Fruit fly (Drosophila melanogaster) whole organism, embryonic: ENCODE results near the gene CG16736.

Source experiments
- CG3726 ChIP-seq: fragments of 200-800 bp; sonication (Bioruptor generic); IDR thresholded peaks from 3 replicates; pipeline ENCODE4, ENCODE4 v1.3.6; 2022; ENCODE audit warnings: missing biosample characterization, missing genetic modification characterization
- Neu2 ChIP-seq: fragments of 200-800 bp; sonication (Bioruptor generic); optimal IDR thresholded peaks from 3 replicates; lab custom pipeline; 2016; ENCODE audit warnings: missing biosample characterization, missing genetic modification characterization, borderline replicate concordance
- cato ChIP-seq: fragments of 200-800 bp; sonication (Bioruptor generic); optimal IDR thresholded peaks from 2 replicates; lab custom pipeline; 2016; ENCODE audit warnings: missing biosample characterization, missing genetic modification characterization, borderline replicate concordance
- mld ChIP-seq: fragments of 200-800 bp; sonication (Bioruptor generic); IDR thresholded peaks from 3 replicates; pipeline ENCODE4 v1.3.6; 2022; ENCODE audit warnings: missing biosample characterization, missing genetic modification characterization; ENCODE audit not compliant: partially characterized antibody
- oc ChIP-seq: fragments of 200-800 bp; sonication (Bioruptor generic); optimal IDR thresholded peaks from 2 replicates; lab custom pipeline; 2018; ENCODE audit warnings: missing biosample characterization, mild to moderate bottlenecking, missing genetic modification characterization, moderate library complexity
- peb ChIP-seq: fragments of 200-800 bp; sonication (Bioruptor generic); IDR thresholded peaks from 2 replicates; pipeline ENCODE4 v1.3.6; 2022; ENCODE audit warnings: missing biosample characterization, missing genetic modification characterization
- sens ChIP-seq: fragments of 200-800 bp; sonication (Bioruptor generic); peaks from one replicate; lab custom pipeline; 2016; ENCODE audit warnings: missing biosample characterization, missing genetic modification characterization

dm6 chr3R:9246366-9246765, 11.2 kb downstream of the CG16736 start, which contains the start of gene CG8420:
- TF ChIP-seq Neu2 (no peak), CG3726 (GFP tag; lab: Robert Waterston, UW) (no peak), cato (no peak), mld (no peak), oc (no peak), peb (GFP tag; lab: Robert Waterston, UW) (no peak), sens (GFP tag; lab: Kevin White, UChicago) (no peak)
